Fruit fly (Drosophila melanogaster): ENCODE results near the gene IPIP.

The IPIP gene

DNA sequence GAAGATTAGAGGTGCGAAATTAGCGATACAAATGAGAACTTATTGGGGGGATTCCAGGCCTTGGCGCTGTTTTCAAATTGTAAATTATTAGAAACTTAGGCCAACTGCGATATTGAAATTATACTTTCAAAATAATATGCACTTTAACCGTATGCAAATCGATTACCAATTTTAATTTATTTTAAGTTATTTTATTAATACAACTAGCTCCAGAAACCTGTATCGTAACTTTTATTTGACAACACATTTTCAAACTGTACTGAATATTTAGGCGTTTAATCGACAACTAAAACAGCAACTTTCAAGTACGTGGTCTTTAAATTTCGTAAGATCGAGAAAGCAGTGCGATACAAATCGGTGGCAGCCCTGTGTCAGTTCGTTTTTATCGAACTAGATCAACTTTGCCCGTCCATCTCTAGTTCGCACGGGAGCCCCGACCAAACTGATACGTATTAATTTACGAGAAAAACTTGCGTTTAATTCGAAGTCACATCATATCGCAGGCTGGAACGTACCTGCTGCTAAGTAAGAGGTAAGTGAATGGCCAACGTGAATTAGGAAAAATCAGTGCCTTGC lies 22.9 kb downstream of the IPIP start, which contains the start of the genes CG9154 and Kr-h2 (continued):
- TF ChIP-seq dan (GFP tag; IDR thresholded peaks at IDR 0.05) (no peak), odd (GFP tag; optimal IDR thresholded peaks at IDR 0.05) (no peak), dysf (GFP tag; IDR thresholded peaks at IDR 0.05) (peak; percentile 32; the same call in 1 of the 3 replicates), cwo (GFP tag; optimal IDR thresholded peaks at IDR 0.05) (peak; percentile 31), CG2116 (GFP tag; optimal IDR thresholded peaks at IDR 0.05) (peak; percentile 98), CG13775 (GFP tag; optimal IDR thresholded peaks at IDR 0.05) (peak; percentile 51), cas (GFP tag; IDR thresholded peaks at IDR 0.05) (no peak), ase (GFP tag; IDR thresholded peaks at IDR 0.05) (no peak), bbx (GFP tag; IDR thresholded peaks at IDR 0.05; ENCODE audit: partially characterized antibody) (peak; percentile 63), CG1647 (GFP tag; optimal IDR thresholded peaks at IDR 0.05) (no peak), CG4730 (GFP tag; IDR thresholded peaks at IDR 0.05) (no peak), CG2875 (GFP tag; optimal IDR thresholded peaks at IDR 0.05) (no peak), ewg (GFP tag; optimal IDR thresholded peaks at IDR 0.05) (no peak), CG18764 (GFP tag; optimal IDR thresholded peaks at IDR 0.05) (no peak), Poxn (GFP tag; IDR thresholded peaks at IDR 0.05) (no peak), MTF-1 (GFP tag; optimal IDR thresholded peaks at IDR 0.05; ENCODE audit: borderline replicate concordance) (no peak), CG15696 (tag; optimal IDR thresholded peaks at IDR 0.05) (peak; percentile 13), CG1792 (GFP tag; optimal IDR thresholded peaks at IDR 0.05) (no peak), yki (optimal IDR thresholded peaks at IDR 0.05) (no peak), HLHmδ (GFP tag; optimal IDR thresholded peaks at IDR 0.05) (no peak), slbo (GFP tag; IDR thresholded peaks at IDR 0.05) (peak; percentile 31; the same call in 1 of the 2 replicates), fru (optimal IDR thresholded peaks at IDR 0.05) (no peak), Dll (GFP tag; IDR thresholded peaks at IDR 0.05; ENCODE audit: partially characterized antibody) (peak; percentile 66; the same call in 2 of the 4 replicates), slp2 (GFP tag; optimal IDR thresholded peaks at IDR 0.05) (no peak), CG7745 (tag; optimal IDR thresholded peaks at IDR 0.05) (no peak), CG17568 (GFP tag; optimal IDR thresholded peaks at IDR 0.05) (no peak), D19B (GFP tag; optimal IDR thresholded peaks at IDR 0.05) (peak; percentile 25), CG10321 (GFP tag; IDR thresholded peaks at IDR 0.05) (no peak), Hr51 (GFP tag; optimal IDR thresholded peaks at IDR 0.05) (peak in 1 of 2 experiments; percentile 3), bigmax (GFP tag; optimal IDR thresholded peaks at IDR 0.05) (no peak), mam (GFP tag; optimal IDR thresholded peaks at IDR 0.05) (peak; percentile 8), CrebB (tag; optimal IDR thresholded peaks at IDR 0.05) (no peak), CG2712 (tag; optimal IDR thresholded peaks at IDR 0.05) (peak; percentile 50), phol (tag; optimal IDR thresholded peaks at IDR 0.05) (peak; percentile 37), CG43689 (GFP tag; IDR thresholded peaks at IDR 0.05) (no peak), CG17912 (GFP tag; optimal IDR thresholded peaks at IDR 0.05) (no peak), toy (GFP tag; IDR thresholded peaks at IDR 0.05) (no peak), seq (GFP tag; IDR thresholded peaks at IDR 0.05) (no peak), sug (tag; optimal IDR thresholded peaks at IDR 0.05) (peak; percentile 64), CG2678 (tag; optimal IDR thresholded peaks at IDR 0.05) (peak; percentile 56), CG32532 (GFP tag; IDR thresholded peaks at IDR 0.05) (peak; percentile 54; the same call in 1 of the 2 replicates), CG4854 (GFP tag; optimal IDR thresholded peaks at IDR 0.05) (no peak), CG13296 (GFP tag; optimal IDR thresholded peaks at IDR 0.05) (peak; percentile 16), CG10565 (GFP tag; optimal IDR thresholded peaks at IDR 0.05) (no peak), Vsx1 (GFP tag; optimal IDR thresholded peaks at IDR 0.05) (no peak), gcm (GFP tag; optimal IDR thresholded peaks at IDR 0.05) (no peak), crol (GFP tag; IDR thresholded peaks at IDR 0.05) (no peak), her (GFP tag; optimal IDR thresholded peaks at IDR 0.05) (no peak), CG15011 (GFP tag; optimal IDR thresholded peaks at IDR 0.05) (no peak), Doc2 (GFP tag; IDR thresholded peaks at IDR 0.05) (no peak), Neu2 (GFP tag; optimal IDR thresholded peaks at IDR 0.05; ENCODE audit: borderline replicate concordance) (no peak)
